Worm (Caenorhabditis elegans): Measurements from ENCODE around the gene F33G12.6.

Gene F33G12.6

DNA sequence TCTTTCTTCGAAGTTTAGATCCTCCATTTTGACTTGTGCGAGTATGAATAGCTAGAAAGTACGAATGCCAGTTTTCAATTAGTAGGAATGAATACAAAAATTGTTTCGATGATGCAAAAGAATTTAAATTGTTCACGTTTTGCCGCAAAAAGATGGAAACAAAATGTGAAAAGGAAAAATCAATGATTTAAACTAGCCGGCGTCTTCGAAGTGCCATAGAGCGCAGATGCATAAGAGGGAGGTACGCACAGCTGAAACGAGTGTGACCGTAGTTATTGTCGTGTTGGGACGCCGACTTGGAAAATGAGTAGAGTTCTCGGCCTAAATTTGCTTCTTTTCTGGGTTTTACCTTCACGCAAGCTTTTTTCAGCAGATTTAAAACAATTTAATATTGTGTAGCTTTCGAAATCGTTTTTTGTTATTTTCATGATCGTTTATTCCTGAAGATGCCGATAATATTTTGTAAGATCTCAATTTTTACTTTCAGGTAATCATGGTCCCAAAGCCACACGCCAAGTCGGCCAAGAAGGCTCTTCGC, 5.5 kb downstream of the F33G12.6 start, which contains the start of the genes ify-1 and rpl-22 (continued):
- TF ChIP-seq unc-86 (tag; optimal IDR thresholded peaks at IDR 0.05) (peak; percentile 88), mdl-1 (tag; optimal IDR thresholded peaks at IDR 0.05) (peak in 1 of 2 experiments; percentile 90), pqm-1 (tag; optimal IDR thresholded peaks at IDR 0.05) (no peak), lir-3 (tag; optimal IDR thresholded peaks at IDR 0.05; ENCODE audit: poor library complexity) (peak; percentile 81), ceh-8 (GFP tag; optimal IDR thresholded peaks at IDR 0.05) (peak; percentile 83), mep-1 (tag; optimal IDR thresholded peaks at IDR 0.05) (peak; percentile 95), nhr-84 (tag; optimal IDR thresholded peaks at IDR 0.05) (no peak), nhr-11 (tag; optimal IDR thresholded peaks at IDR 0.05) (peak; percentile 72), nhr-90 (tag; optimal IDR thresholded peaks at IDR 0.05; ENCODE audit: poor library complexity) (peak; percentile 92), unc-130 (tag; optimal IDR thresholded peaks at IDR 0.05) (peak; percentile 99), lin-14 (GFP tag; optimal IDR thresholded peaks at IDR 0.05) (peak; percentile 92), F16B12.6 (tag; optimal IDR thresholded peaks at IDR 0.05) (peak; percentile 75), lin-15B (tag; optimal IDR thresholded peaks at IDR 0.05) (peak; percentile 97), aha-1 (tag; optimal IDR thresholded peaks at IDR 0.05) (peak; percentile 36), sox-4 (tag; optimal IDR thresholded peaks at IDR 0.05) (peak; percentile 48), ets-5 (GFP tag; IDR thresholded peaks at IDR 0.05) (no peak), lsy-2 (tag; optimal IDR thresholded peaks at IDR 0.05) (peak; percentile 99 to 100), sptf-1 (tag; optimal IDR thresholded peaks at IDR 0.05) (no peak), nhr-237 (tag; optimal IDR thresholded peaks at IDR 0.05) (peak; percentile 77), nhr-47 (tag; optimal IDR thresholded peaks at IDR 0.05) (peak; percentile 94), lin-13 (GFP tag; optimal IDR thresholded peaks at IDR 0.05) (peak; percentile 93), ztf-11 (tag; optimal IDR thresholded peaks at IDR 0.05) (peak in 1 of 2 experiments; percentile 78), blmp-1 (tag; optimal IDR thresholded peaks at IDR 0.05) (peak; percentile 87), swsn-7 (tag; optimal IDR thresholded peaks at IDR 0.05) (peak; percentile 93), rnt-1 (tag; optimal IDR thresholded peaks at IDR 0.05) (peak; percentile 96), ztf-4 (tag; optimal IDR thresholded peaks at IDR 0.05) (peak; percentile 88), dpl-1 (GFP tag; optimal IDR thresholded peaks at IDR 0.05) (peak; percentile 93 to 94 (median 94)), unc-62 (GFP tag; optimal IDR thresholded peaks at IDR 0.05) (no peak), snpc-4 (tag; optimal IDR thresholded peaks at IDR 0.05) (peak; percentile 93), fkh-8 (tag; optimal IDR thresholded peaks at IDR 0.05) (peak; percentile 90), ama-1 (optimal IDR thresholded peaks at IDR 0.05) (peak; percentile 70), C04F5.9 (tag; optimal IDR thresholded peaks at IDR 0.05) (peak; percentile 80), C16A3.4 (tag; optimal IDR thresholded peaks at IDR 0.05) (peak; percentile 98), ceh-63 (GFP tag; optimal IDR thresholded peaks at IDR 0.05) (no peak), unc-30 (tag; optimal IDR thresholded peaks at IDR 0.05) (no peak), nhr-28 (tag; optimal IDR thresholded peaks at IDR 0.05) (no peak), C34B4.2 (tag; optimal IDR thresholded peaks at IDR 0.05) (no peak), isw-1 (GFP tag; IDR thresholded peaks at IDR 0.05) (peak; percentile 93), hlh-17 (GFP tag; optimal IDR thresholded peaks at IDR 0.05; ENCODE audit: borderline replicate concordance) (no peak), ceh-82 (tag; optimal IDR thresholded peaks at IDR 0.05) (peak; percentile 89 to 97 (median 94)), efl-1 (optimal IDR thresholded peaks at IDR 0.05) (peak; percentile 95 to 96), efl-1 (GFP tag; optimal IDR thresholded peaks at IDR 0.05 in 1 of 2) (peak; percentile 93 to 99), mef-2 (tag; optimal IDR thresholded peaks at IDR 0.05) (peak; percentile 17), nhr-19 (GFP tag; conservative IDR thresholded peaks at IDR 0.05) (peak; percentile 93), pag-3 (tag; optimal IDR thresholded peaks at IDR 0.05; ENCODE audit: borderline replicate concordance, insufficient read depth) (no peak), efl-3 (GFP tag; optimal IDR thresholded peaks at IDR 0.05) (no peak), snu-23 (GFP tag; optimal IDR thresholded peaks at IDR 0.05) (peak; percentile 98), mab-9 (GFP tag; IDR thresholded peaks at IDR 0.05) (peak; percentile 53; the same call in 1 of the 2 replicates), egl-13 (tag; optimal IDR thresholded peaks at IDR 0.05) (peak; percentile 69), lin-39 (tag; optimal IDR thresholded peaks at IDR 0.05) (peak; percentile 82), fkh-4 (tag; optimal IDR thresholded peaks at IDR 0.05; ENCODE audit: borderline replicate concordance) (peak; percentile 54), zip-4 (GFP tag; optimal IDR thresholded peaks at IDR 0.05) (peak; percentile 78), ces-1 (GFP tag; optimal IDR thresholded peaks at IDR 0.05) (no peak)

Measured in whole organism, L1 larva.